Fruit fly (Drosophila melanogaster): ENCODE data around the gene Sap130.

dm6 chr3L:12834526-12835213 is 29.0 kb downstream of the Sap130 start:
- TF ChIP-seq psq (optimal IDR thresholded peaks at IDR 0.05) (no peak), Dll (optimal IDR thresholded peaks at IDR 0.05) (no peak), CG8478 (optimal IDR thresholded peaks at IDR 0.05) (no peak)
